Worm (Caenorhabditis elegans): Measurements from ENCODE around the gene ncx-1.

- no peak for TF ChIP-seq mml-1 (tag; optimal IDR thresholded peaks at IDR 0.05)
- no peak for TF ChIP-seq snpc-4 (tag; optimal IDR thresholded peaks at IDR 0.05)
- TF ChIP-seq nhr-28 (tag; optimal IDR thresholded peaks at IDR 0.05): no peak
- TF ChIP-seq jun-1 (tag; optimal IDR thresholded peaks at IDR 0.05): peak; percentile 36
- TF ChIP-seq unc-62 (GFP tag; optimal IDR thresholded peaks at IDR 0.05): no peak
- TF ChIP-seq pqm-1 (tag; optimal IDR thresholded peaks at IDR 0.05): peak; percentile 80
- no peak for TF ChIP-seq ama-1 (optimal IDR thresholded peaks at IDR 0.05)
- TF ChIP-seq ztf-11 (tag; optimal IDR thresholded peaks at IDR 0.05): no peak
Measured at ce11 chrV:20147662-20148245, 27.3 kb upstream of the ncx-1 start, which contains the start of gene Y113G7A.13.
